Fruit fly (Drosophila melanogaster) Kc167 (cell line): ENCODE measurements around the gene CG8236.

Experiments used
- Myc ChIP-seq: fragments of >200 bp; optimal IDR thresholded peaks from 2 replicates; lab custom pipeline; 2017; ENCODE audit warnings: missing external identifiers
- Sin3A ChIP-seq: fragments of >200 bp; optimal IDR thresholded peaks from 2 replicates; lab custom pipeline; 2018; ENCODE audit warnings: missing external identifiers
- h ChIP-seq: fragments of >200 bp; optimal IDR thresholded peaks from 3 replicates; lab custom pipeline; 2018; ENCODE audit warnings: missing external identifiers
- psq ChIP-seq: fragments of >200 bp; optimal IDR thresholded peaks from 2 replicates; lab custom pipeline; 2017; ENCODE audit warnings: missing external identifiers
- ttk ChIP-seq: sonication (Bioruptor generic); optimal IDR thresholded peaks from 2 replicates; lab custom pipeline; 2017; ENCODE audit warnings: missing external identifiers

- TF ChIP-seq psq (lab: Kevin White, UChicago) (no peak), h (no peak), Sin3A (no peak), ttk (lab: Kevin White, UChicago) (no peak), Myc (lab: Kevin White, UChicago) (no peak)
Measured at dm6 chr3R:8805388-8805852, 36.2 kb downstream of the CG8236 start, which contains the start of gene CG9839.
